Fruit fly (Drosophila melanogaster) whole organism, wandering third instar larva: ENCODE results near the gene Caper.

Source experiments
- Abd-B ChIP-seq: fragments of >200 bp; optimal IDR thresholded peaks from 2 replicates; lab custom pipeline; 2017; ENCODE audit warnings: missing biosample characterization, missing genetic modification characterization
- CG32264 ChIP-seq: fragments of 200-800 bp; sonication (Bioruptor generic); optimal IDR thresholded peaks from 2 replicates; lab custom pipeline; 2016; ENCODE audit warnings: missing biosample characterization, missing genetic modification characterization
- CG9705 ChIP-seq: fragments of 200-800 bp; sonication (Bioruptor generic); optimal IDR thresholded peaks from 2 replicates; lab custom pipeline; 2018; ENCODE audit warnings: missing biosample characterization, mild to moderate bottlenecking, missing genetic modification characterization
- CrebA ChIP-seq: fragments of 200-800 bp; sonication (Bioruptor generic); optimal IDR thresholded peaks from 2 replicates; lab custom pipeline; 2016; ENCODE audit warnings: missing biosample characterization, mild to moderate bottlenecking, missing genetic modification characterization, borderline replicate concordance
- Dfd ChIP-seq: fragments of >200 bp; optimal IDR thresholded peaks from 2 replicates; lab custom pipeline; 2017; ENCODE audit warnings: missing biosample characterization, missing genetic modification characterization
- Dif ChIP-seq: fragments of 200-275, 200-300 bp; sonication (Bioruptor generic); optimal IDR thresholded peaks from 2 replicates; lab custom pipeline; 2018; ENCODE audit warnings: missing biosample characterization, missing genetic modification characterization; ENCODE audit not compliant: partially characterized antibody
- GATAd ChIP-seq: sonication (Bioruptor generic); optimal IDR thresholded peaks from 2 replicates; lab custom pipeline; 2016; ENCODE audit warnings: missing biosample characterization, missing genetic modification characterization
- HLH106 ChIP-seq: fragments of 200-800 bp; optimal IDR thresholded peaks from 3 replicates; lab custom pipeline; 2019; ENCODE audit warnings: missing biosample characterization, mild to moderate bottlenecking, missing genetic modification characterization, moderate library complexity
- Hnf4 ChIP-seq: fragments of 200-800 bp; sonication (Bioruptor generic); optimal IDR thresholded peaks from 2 replicates; lab custom pipeline; 2016; ENCODE audit warnings: missing biosample characterization, mild to moderate bottlenecking, missing genetic modification characterization
- Hr78 ChIP-seq: fragments of >200 bp; optimal IDR thresholded peaks from 2 replicates; lab custom pipeline; 2017; ENCODE audit warnings: missing biosample characterization, missing genetic modification characterization
- Hr83 ChIP-seq: fragments of 200-300 bp; sonication (Bioruptor generic); optimal IDR thresholded peaks from 2 replicates; lab custom pipeline; 2016; ENCODE audit warnings: missing biosample characterization, mild to moderate bottlenecking, missing genetic modification characterization, moderate library complexity; ENCODE audit not compliant: poor library complexity, severe bottlenecking
- Jra ChIP-seq: sonication (Bioruptor generic); optimal IDR thresholded peaks from 2 replicates; lab custom pipeline; 2016; ENCODE audit warnings: missing biosample characterization, missing genetic modification characterization
- Mio ChIP-seq: sonication (Bioruptor generic); optimal IDR thresholded peaks from 2 replicates; lab custom pipeline; 2016; ENCODE audit warnings: missing biosample characterization, missing genetic modification characterization
- Myc ChIP-seq: fragments of >200 bp; optimal IDR thresholded peaks from 2 replicates; lab custom pipeline; 2017
- N ChIP-seq: fragments of >200 bp; optimal IDR thresholded peaks from 2 replicates; lab custom pipeline; 2018; ENCODE audit warnings: missing biosample characterization, missing external identifiers, missing genetic modification characterization
- OdsH ChIP-seq: fragments of 200-800 bp; sonication (Bioruptor generic); optimal IDR thresholded peaks from 2 replicates; lab custom pipeline; 2016; ENCODE audit warnings: missing biosample characterization, mild to moderate bottlenecking, missing genetic modification characterization
- Rel ChIP-seq, 2 experiments: fragments of 200-800 bp; sonication (Bioruptor generic) in 1 of 2; optimal IDR thresholded peaks; 2 replicates in 1 of 2; 3 replicates in 1 of 2; lab custom pipeline; 2016 to 2019; ENCODE audit warnings: mild to moderate bottlenecking in 2 of 2, missing biosample characterization in 2 of 2, missing genetic modification characterization in 2 of 2, moderate library complexity in 1 of 2
- Sp1 ChIP-seq: fragments of 200-800 bp; sonication (Bioruptor generic); optimal IDR thresholded peaks from 3 replicates; lab custom pipeline; 2019; ENCODE audit warnings: missing biosample characterization, mild to moderate bottlenecking, missing genetic modification characterization, moderate library complexity
- Vsx2 ChIP-seq: fragments of 200-300, 225-300 bp; sonication (Bioruptor generic); optimal IDR thresholded peaks from 2 replicates; lab custom pipeline; 2018; ENCODE audit warnings: missing biosample characterization, missing genetic modification characterization; ENCODE audit not compliant: partially characterized antibody
- br ChIP-seq: fragments of 200-800 bp; sonication (Bioruptor generic); optimal IDR thresholded peaks from 2 replicates; lab custom pipeline; 2016; ENCODE audit warnings: missing biosample characterization, missing genetic modification characterization
- brk ChIP-seq: fragments of 200-800 bp; sonication (Bioruptor generic); optimal IDR thresholded peaks from 2 replicates; lab custom pipeline; 2016; ENCODE audit warnings: missing biosample characterization, mild to moderate bottlenecking, missing genetic modification characterization
- dl ChIP-seq, 2 experiments: fragments of 175-275, 200-275 bp in 1 of 2; fragments of 200-275 bp in 1 of 2; sonication (Bioruptor generic); optimal IDR thresholded peaks; lab custom pipeline; 2018; ENCODE audit warnings: mild to moderate bottlenecking in 2 of 2, missing biosample characterization in 2 of 2, missing genetic modification characterization in 2 of 2, moderate library complexity in 2 of 2; ENCODE audit not compliant: partially characterized antibody in 2 of 2, insufficient read depth in 1 of 2
- dmrt93B ChIP-seq: fragments of 200-800 bp; sonication (Bioruptor generic); optimal IDR thresholded peaks from 2 replicates; lab custom pipeline; 2018; ENCODE audit warnings: missing biosample characterization, mild to moderate bottlenecking, missing genetic modification characterization
- dsf ChIP-seq: sonication (Bioruptor generic); optimal IDR thresholded peaks from 2 replicates; lab custom pipeline; 2016; ENCODE audit warnings: missing biosample characterization, missing genetic modification characterization, borderline replicate concordance
- ey ChIP-seq: fragments of 200-800 bp; sonication (Bioruptor generic); optimal IDR thresholded peaks from 2 replicates; lab custom pipeline; 2016; ENCODE audit warnings: missing biosample characterization, missing genetic modification characterization
- foxo ChIP-seq, 2 experiments: fragments of 200-800 bp; sonication (Bioruptor generic); optimal IDR thresholded peaks; 2 replicates in 1 of 2; 3 replicates in 1 of 2; lab custom pipeline; 2016 to 2017; ENCODE audit warnings: missing biosample characterization in 2 of 2, missing genetic modification characterization in 2 of 2
- fru ChIP-seq: fragments of 200-800 bp; sonication (Bioruptor generic); optimal IDR thresholded peaks from 3 replicates; lab custom pipeline; 2016; ENCODE audit warnings: missing biosample characterization, mild to moderate bottlenecking, missing genetic modification characterization
- h ChIP-seq: fragments of 200-800 bp; sonication (Bioruptor generic); optimal IDR thresholded peaks from 3 replicates; lab custom pipeline; 2016; ENCODE audit warnings: missing biosample characterization, mild to moderate bottlenecking, missing genetic modification characterization
- jim ChIP-seq: fragments of 175-275, 200-325 bp; sonication (Bioruptor generic); optimal IDR thresholded peaks from 2 replicates; lab custom pipeline; 2016; ENCODE audit warnings: missing biosample characterization, mild to moderate bottlenecking, missing genetic modification characterization
- lola ChIP-seq: fragments of >200 bp; optimal IDR thresholded peaks from 2 replicates; lab custom pipeline; 2017; ENCODE audit warnings: missing biosample characterization, missing genetic modification characterization
- pan ChIP-seq: fragments of >200 bp; optimal IDR thresholded peaks from 2 replicates; lab custom pipeline; 2017
- psq ChIP-seq: fragments of 200-800 bp; sonication (Bioruptor generic); optimal IDR thresholded peaks from 3 replicates; lab custom pipeline; 2017; ENCODE audit warnings: missing biosample characterization, mild to moderate bottlenecking, missing genetic modification characterization, moderate library complexity
- rgr ChIP-seq: fragments of 200-800 bp; sonication (Bioruptor generic); optimal IDR thresholded peaks from 3 replicates; lab custom pipeline; 2016; ENCODE audit warnings: missing biosample characterization, mild to moderate bottlenecking, missing genetic modification characterization
- sage ChIP-seq: fragments of 200-800 bp; sonication (Bioruptor generic); optimal IDR thresholded peaks from 2 replicates; lab custom pipeline; 2016; ENCODE audit warnings: missing biosample characterization, mild to moderate bottlenecking, missing genetic modification characterization
- sv ChIP-seq: fragments of 200-800 bp; sonication (Bioruptor generic); optimal IDR thresholded peaks from 3 replicates; lab custom pipeline; 2016; ENCODE audit warnings: missing biosample characterization, missing genetic modification characterization
- tai ChIP-seq: sonication (Bioruptor generic); optimal IDR thresholded peaks from 2 replicates; lab custom pipeline; 2016; ENCODE audit warnings: missing biosample characterization, missing genetic modification characterization
- usp ChIP-seq: fragments of >200 bp; optimal IDR thresholded peaks from 2 replicates; lab custom pipeline; 2017; ENCODE audit warnings: missing biosample characterization, missing genetic modification characterization
- woc ChIP-seq: sonication (Bioruptor generic); optimal IDR thresholded peaks from 2 replicates; lab custom pipeline; 2016; ENCODE audit warnings: missing biosample characterization, mild to moderate bottlenecking, missing genetic modification characterization

Caper gene

dm6 chr2L:7071219-7071618 is 38.7 kb downstream of the Caper start:
- TF ChIP-seq pan (no peak), lola (no peak), Myc (lab: Kevin White, UChicago) (peak; percentile 59), N (GFP tag; lab: Kevin White, UChicago) (no peak)

dm6 chr2L:7071862-7072261 is 39.3 kb downstream of the Caper start:
- TF ChIP-seq h (GFP tag; lab: Kevin White, UChicago) (peak; percentile 16), pan (no peak), HLH106 (peak; percentile 3), Dif (GFP tag; lab: Kevin White, UChicago) (no peak), Hnf4 (GFP tag; lab: Kevin White, UChicago) (no peak), fru (GFP tag; lab: Kevin White, UChicago) (peak; percentile 26), foxo (GFP tag; optimal IDR thresholded peaks at IDR 0.05; lab: Kevin White, UChicago) (peak in 1 of 2 experiments; percentile 22)

dm6 chr2L:7073011-7073410 is 40.5 kb downstream of the Caper start:
- TF ChIP-seq brk (GFP tag; lab: Kevin White, UChicago) (no peak), Hr83 (GFP tag; lab: Kevin White, UChicago) (no peak), CG9705 (GFP tag; lab: Kevin White, UChicago) (no peak), CG32264 (GFP tag; lab: Kevin White, UChicago) (no peak), lola (no peak), Myc (lab: Kevin White, UChicago) (no peak), h (GFP tag; lab: Kevin White, UChicago) (no peak), woc (GFP tag; lab: Kevin White, UChicago) (no peak), Rel (GFP tag; optimal IDR thresholded peaks at IDR 0.05; lab: Kevin White, UChicago) (no peak), Rel (tag; optimal IDR thresholded peaks at IDR 0.05; lab: Kevin White, UChicago) (no peak), fru (GFP tag; lab: Kevin White, UChicago) (no peak)
- TF ChIP-seq, all 38 proteins: peak for 0

dm6 chr2L:7076055-7076700 is 43.7 kb downstream of the Caper start:
- no peak for TF ChIP-seq Dfd (GFP tag; lab: Kevin White, UChicago)
- peak; percentile 41 for TF ChIP-seq Sp1 (GFP tag; lab: Kevin White, UChicago)
- TF ChIP-seq sage (GFP tag; lab: Kevin White, UChicago) = no peak
- TF ChIP-seq rgr (GFP tag; lab: Kevin White, UChicago) = peak; percentile 61
- TF ChIP-seq Hnf4 (GFP tag; lab: Kevin White, UChicago) = peak; percentile 61
- TF ChIP-seq Mio (GFP tag; lab: Kevin White, UChicago) = no peak
- no peak for TF ChIP-seq Jra (GFP tag; lab: Kevin White, UChicago)
- TF ChIP-seq pan = no peak
- peak; percentile 73 for TF ChIP-seq fru (GFP tag; lab: Kevin White, UChicago)
- TF ChIP-seq jim (GFP tag; lab: Kevin White, UChicago) = no peak
- no peak for TF ChIP-seq dmrt93B (GFP tag; lab: Kevin White, UChicago)
- peak; percentile 33 for TF ChIP-seq psq (GFP tag; lab: Kevin White, UChicago)
- no peak for TF ChIP-seq dl (GFP tag; optimal IDR thresholded peaks at IDR 0.05; lab: Kevin White, UChicago; ENCODE audit: insufficient read depth in 1 of 2, partially characterized antibody in 2 of 2)
- no peak for TF ChIP-seq CrebA (GFP tag; lab: Kevin White, UChicago)
- TF ChIP-seq woc (GFP tag; lab: Kevin White, UChicago) = peak; percentile 6
- no peak for TF ChIP-seq Rel (GFP tag; optimal IDR thresholded peaks at IDR 0.05; lab: Kevin White, UChicago)
- no peak for TF ChIP-seq Rel (tag; optimal IDR thresholded peaks at IDR 0.05; lab: Kevin White, UChicago)
- TF ChIP-seq sv (GFP tag; lab: Kevin White, UChicago) = no peak
- no peak for TF ChIP-seq CG32264 (GFP tag; lab: Kevin White, UChicago)
- no peak for TF ChIP-seq CG9705 (GFP tag; lab: Kevin White, UChicago)
- TF ChIP-seq OdsH (GFP tag; lab: Kevin White, UChicago) = peak; percentile 31
- peak; percentile 48 for TF ChIP-seq br (GFP tag; lab: Kevin White, UChicago)
- TF ChIP-seq N (GFP tag; lab: Kevin White, UChicago) = no peak
- TF ChIP-seq tai (GFP tag; lab: Kevin White, UChicago) = no peak
- no peak for TF ChIP-seq Dif (GFP tag; lab: Kevin White, UChicago)
- TF ChIP-seq Abd-B (GFP tag; lab: Kevin White, UChicago) = no peak
- no peak for TF ChIP-seq Myc (lab: Kevin White, UChicago)
- TF ChIP-seq brk (GFP tag; lab: Kevin White, UChicago) = no peak
- TF ChIP-seq usp (GFP tag; lab: Kevin White, UChicago) = no peak
- TF ChIP-seq foxo (GFP tag; optimal IDR thresholded peaks at IDR 0.05; lab: Kevin White, UChicago) = peak in 1 of 2 experiments; percentile 49
- TF ChIP-seq dsf (GFP tag; lab: Kevin White, UChicago) = no peak
- TF ChIP-seq Vsx2 (GFP tag; lab: Kevin White, UChicago) = no peak
- peak; percentile 60 for TF ChIP-seq ey
- no peak for TF ChIP-seq GATAd (GFP tag; lab: Kevin White, UChicago)
- TF ChIP-seq Hr83 (GFP tag; lab: Kevin White, UChicago) = no peak
- peak; percentile 35 for TF ChIP-seq HLH106
- peak; percentile 69 for TF ChIP-seq h (GFP tag; lab: Kevin White, UChicago)
- TF ChIP-seq lola = no peak
- no peak for TF ChIP-seq Hr78 (GFP tag; lab: Kevin White, UChicago)
